Worm (Caenorhabditis elegans): ENCODE measurements around the gene ints-9.

ints-9 gene

DNA sequence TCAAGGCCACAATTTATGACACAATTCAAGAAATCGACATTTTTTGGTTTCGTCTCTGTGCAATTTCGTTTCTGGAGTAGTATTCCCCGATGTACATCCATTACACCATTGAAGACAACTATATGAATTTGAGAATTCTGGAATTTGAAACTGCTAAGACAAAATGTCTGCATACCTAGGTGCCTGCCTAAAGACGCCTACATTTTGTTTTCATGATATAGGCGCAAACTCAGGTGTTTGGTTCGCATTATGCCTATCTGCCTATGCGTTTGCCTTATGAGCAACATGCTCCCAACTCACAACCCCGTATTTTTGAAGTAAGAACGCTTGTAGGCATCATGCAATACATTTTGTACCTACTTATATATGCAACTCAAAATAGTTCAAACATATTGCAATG lies 4.6 kb upstream of the ints-9 start, which contains the start of gene F19F10.14:
F19F10.14 (minus strand) TSS at position 101 of the 400 bp plus-strand sequence.
- TF ChIP-seq ZK546.5 (tag; optimal IDR thresholded peaks at IDR 0.05) (no peak), ceh-82 (tag; optimal IDR thresholded peaks at IDR 0.05) (no peak), sma-9 (GFP tag; optimal IDR thresholded peaks at IDR 0.05) (no peak), sma-9 (tag; optimal IDR thresholded peaks at IDR 0.05) (no peak), skn-1 (tag; optimal IDR thresholded peaks at IDR 0.05) (no peak), nhr-25 (tag; optimal IDR thresholded peaks at IDR 0.05) (no peak), C34F6.9 (tag; optimal IDR thresholded peaks at IDR 0.05) (no peak), mbf-1 (tag; optimal IDR thresholded peaks at IDR 0.05) (no peak), mab-5 (tag; optimal IDR thresholded peaks at IDR 0.05) (no peak), nhr-237 (tag; optimal IDR thresholded peaks at IDR 0.05) (no peak), lin-11 (tag; optimal IDR thresholded peaks at IDR 0.05) (no peak), nhr-6 (tag; optimal IDR thresholded peaks at IDR 0.05) (no peak), nhr-77 (tag; optimal IDR thresholded peaks at IDR 0.05) (no peak), ztf-11 (tag; optimal IDR thresholded peaks at IDR 0.05) (no peak), sem-4 (tag; optimal IDR thresholded peaks at IDR 0.05) (no peak), nhr-12 (tag; optimal IDR thresholded peaks at IDR 0.05) (no peak), elt-3 (tag; optimal IDR thresholded peaks at IDR 0.05) (no peak)

DNA sequence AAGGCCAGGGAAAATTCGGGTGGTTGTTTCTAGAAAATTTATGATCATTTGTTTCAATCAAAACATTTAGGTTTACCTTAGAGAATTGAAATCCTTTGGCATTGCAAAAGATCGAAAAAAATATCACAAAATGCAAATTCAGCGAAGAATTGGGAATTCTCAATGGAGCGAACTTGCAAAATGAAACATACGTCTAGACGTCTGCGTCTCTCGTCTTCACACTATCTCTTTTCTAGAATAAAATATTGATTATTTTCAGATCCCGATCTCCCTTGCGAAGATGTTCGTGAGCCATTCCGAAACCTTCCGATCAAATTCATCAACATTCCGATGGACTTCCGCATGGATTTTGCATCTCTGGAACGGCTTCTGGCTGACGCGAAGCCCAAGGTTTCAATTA lies 4.8 kb downstream of the ints-9 start, which contains the start of gene ets-6:
ets-6 (minus strand) TSS at position 169 of the 400 bp plus-strand sequence.
- TF ChIP-seq crh-2 (tag; optimal IDR thresholded peaks at IDR 0.05): peak; percentile 55
- TF ChIP-seq lsy-2 (tag; optimal IDR thresholded peaks at IDR 0.05): peak; percentile 10 to 78
- peak; percentile 60 for TF ChIP-seq gmeb-1 (tag; optimal IDR thresholded peaks at IDR 0.05)
- no peak for TF ChIP-seq aly-2 (tag; optimal IDR thresholded peaks at IDR 0.05)
- peak; percentile 18 for TF ChIP-seq nhr-21 (tag; optimal IDR thresholded peaks at IDR 0.05)
- peak; percentile 35 for TF ChIP-seq nhr-25 (tag; optimal IDR thresholded peaks at IDR 0.05)
- TF ChIP-seq C34F6.9 (tag; optimal IDR thresholded peaks at IDR 0.05): peak; percentile 77
- TF ChIP-seq sma-3 (GFP tag; optimal IDR thresholded peaks at IDR 0.05): peak; percentile 16
- no peak for TF ChIP-seq nhr-10 (tag; optimal IDR thresholded peaks at IDR 0.05)
- no peak for TF ChIP-seq sem-4 (tag; optimal IDR thresholded peaks at IDR 0.05)
- TF ChIP-seq ztf-11 (tag; optimal IDR thresholded peaks at IDR 0.05): no peak
- TF ChIP-seq unc-55 (GFP tag; optimal IDR thresholded peaks at IDR 0.05): peak; percentile 76
- TF ChIP-seq sma-9 (GFP tag; optimal IDR thresholded peaks at IDR 0.05): peak; percentile 26
- TF ChIP-seq sma-9 (tag; optimal IDR thresholded peaks at IDR 0.05): no peak
- peak; percentile 50 for TF ChIP-seq nhr-129 (tag; optimal IDR thresholded peaks at IDR 0.05)
- TF ChIP-seq fos-1 (tag; optimal IDR thresholded peaks at IDR 0.05): peak; percentile 25

DNA sequence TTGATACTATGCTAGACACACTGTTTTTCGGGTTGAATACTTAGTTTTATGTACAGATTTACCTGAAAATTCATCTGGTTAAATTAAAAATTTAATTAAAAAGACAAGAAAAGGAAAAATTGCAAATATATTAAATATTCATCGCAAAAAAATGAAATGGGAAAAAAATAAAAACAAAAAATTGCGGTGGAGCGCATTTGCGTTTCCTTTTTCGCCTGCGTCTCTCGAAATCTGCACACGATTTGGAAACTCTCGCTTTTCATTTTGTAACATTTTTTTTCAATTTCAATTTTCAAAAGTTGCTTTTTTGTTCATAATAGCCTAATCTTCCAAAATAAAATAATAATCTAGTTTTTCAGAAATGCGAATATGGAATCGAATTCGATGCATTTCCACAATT lies 12.0 kb downstream of the ints-9 start, which contains the start of the genes F19F10.11 and C50E3.5:
F19F10.11 (minus strand) TSS at position 68 of the 400 bp plus-strand sequence.
C50E3.5 (plus strand) TSS at position 360 of the 400 bp plus-strand sequence.
- TF ChIP-seq fos-1 (tag; optimal IDR thresholded peaks at IDR 0.05) (peak; percentile 13), sma-3 (GFP tag; optimal IDR thresholded peaks at IDR 0.05) (peak; percentile 60), snpc-4 (tag; optimal IDR thresholded peaks at IDR 0.05) (peak; percentile 30), sem-4 (tag; optimal IDR thresholded peaks at IDR 0.05) (peak; percentile 63), lsy-2 (tag; optimal IDR thresholded peaks at IDR 0.05) (peak; percentile 26 to 82), blmp-1 (tag; optimal IDR thresholded peaks at IDR 0.05; ENCODE audit: insufficient read depth) (no peak), F13H6.1 (tag; optimal IDR thresholded peaks at IDR 0.05) (peak; percentile 35), nhr-77 (tag; optimal IDR thresholded peaks at IDR 0.05) (no peak), unc-55 (GFP tag; optimal IDR thresholded peaks at IDR 0.05) (peak; percentile 81), nhr-6 (tag; optimal IDR thresholded peaks at IDR 0.05) (peak; percentile 31), C34F6.9 (tag; optimal IDR thresholded peaks at IDR 0.05) (peak; percentile 82), Y55F3AM.14 (GFP tag; optimal IDR thresholded peaks at IDR 0.05) (no peak), crh-2 (tag; optimal IDR thresholded peaks at IDR 0.05) (peak; percentile 64), gmeb-1 (tag; optimal IDR thresholded peaks at IDR 0.05) (peak; percentile 74), sma-9 (GFP tag; optimal IDR thresholded peaks at IDR 0.05) (peak; percentile 57), sma-9 (tag; optimal IDR thresholded peaks at IDR 0.05) (no peak)

DNA sequence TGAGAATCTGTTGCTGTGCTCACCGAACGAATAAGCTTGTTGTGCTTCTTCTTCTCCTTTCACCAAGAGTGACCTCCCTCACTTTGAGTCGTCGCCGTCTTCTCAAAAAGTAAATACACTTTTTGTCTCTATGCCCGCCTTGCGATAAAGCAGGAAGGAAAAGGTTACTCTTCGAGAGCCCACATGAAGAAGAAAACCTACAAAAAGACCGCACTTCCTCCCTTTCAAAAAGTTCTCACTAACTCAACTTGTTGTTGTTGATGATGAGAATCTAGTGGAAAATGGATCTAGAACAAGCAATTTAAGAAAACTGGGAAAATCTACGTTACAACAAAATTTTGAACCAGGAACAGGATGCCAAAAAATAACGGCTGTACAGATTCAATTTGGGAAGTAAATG lies 14.9 kb downstream of the ints-9 start, which contains the start of gene C50E3.6:
C50E3.6 (minus strand) TSS at position 101 of the 400 bp plus-strand sequence.
- no peak for TF ChIP-seq nhr-11 (tag; optimal IDR thresholded peaks at IDR 0.05)
- TF ChIP-seq zag-1 (tag; optimal IDR thresholded peaks at IDR 0.05): no peak
- no peak for TF ChIP-seq fos-1 (tag; optimal IDR thresholded peaks at IDR 0.05)
- no peak for TF ChIP-seq unc-39 (tag; optimal IDR thresholded peaks at IDR 0.05)
- no peak for TF ChIP-seq nhr-21 (tag; optimal IDR thresholded peaks at IDR 0.05)

DNA sequence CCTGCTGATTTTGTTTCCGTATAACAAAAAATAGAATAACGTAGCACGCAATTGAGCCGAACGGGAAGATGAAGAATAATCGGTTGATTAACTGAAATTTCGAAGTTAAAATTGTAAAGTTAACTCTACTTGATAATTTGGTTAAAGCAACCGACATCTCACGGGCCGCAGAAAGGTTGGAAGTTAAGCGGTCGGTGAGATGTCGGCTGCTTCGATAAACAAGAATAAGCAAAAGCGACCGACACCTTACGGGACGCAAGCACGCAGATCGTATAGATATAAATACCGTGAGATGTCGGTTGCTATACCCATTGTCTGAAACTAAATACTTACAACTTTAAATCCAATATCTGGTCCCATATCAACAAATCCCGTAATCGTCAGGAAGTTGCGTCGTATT lies 19.5 kb downstream of the ints-9 start:
- TF ChIP-seq alr-1 (tag; optimal IDR thresholded peaks at IDR 0.05) (no peak), snpc-4 (tag; optimal IDR thresholded peaks at IDR 0.05) (peak; percentile 24)
